Fruit fly (Drosophila melanogaster) whole organism, embryonic: ENCODE measurements around the gene Rchy1.

Source experiments
- Antp ChIP-seq: fragments of 200-800 bp; sonication (Bioruptor generic); optimal IDR thresholded peaks from 3 replicates; lab custom pipeline; 2016; ENCODE audit warnings: missing biosample characterization, missing genetic modification characterization
- CG12104 ChIP-seq: fragments of 200-800 bp; sonication (Bioruptor generic); optimal IDR thresholded peaks from 3 replicates; lab custom pipeline; 2016; ENCODE audit warnings: missing biosample characterization, missing genetic modification characterization
- CG12155 ChIP-seq: fragments of 200-800 bp; sonication (Bioruptor generic); optimal IDR thresholded peaks from 3 replicates; lab custom pipeline; 2016; ENCODE audit warnings: missing biosample characterization, missing genetic modification characterization
- CG13894 ChIP-seq: fragments of 200-800 bp; sonication (Bioruptor generic); optimal IDR thresholded peaks from 3 replicates; lab custom pipeline; 2018; ENCODE audit warnings: missing biosample characterization, mild to moderate bottlenecking, missing genetic modification characterization, moderate library complexity
- CG14860 ChIP-seq: fragments of 200-800 bp; sonication (Bioruptor generic); IDR thresholded peaks from 3 replicates; pipeline ENCODE4 v1.3.6; 2022; ENCODE audit warnings: missing biosample characterization, missing genetic modification characterization; ENCODE audit not compliant: partially characterized antibody
- CG17359 ChIP-seq: fragments of 200-800 bp; sonication (Bioruptor generic); optimal IDR thresholded peaks from 3 replicates; lab custom pipeline; 2018; ENCODE audit warnings: missing biosample characterization, mild to moderate bottlenecking, missing genetic modification characterization, moderate library complexity
- CG30403 ChIP-seq: fragments of 200-800 bp; sonication (Bioruptor generic); optimal IDR thresholded peaks from 3 replicates; lab custom pipeline; 2016; ENCODE audit warnings: missing biosample characterization, missing genetic modification characterization
- CG3065 ChIP-seq: fragments of 200-800 bp; sonication (Bioruptor generic); optimal IDR thresholded peaks from 2 replicates; lab custom pipeline; 2016; ENCODE audit warnings: missing biosample characterization, missing genetic modification characterization
- CG34376 ChIP-seq: fragments of 200-800 bp; sonication (Bioruptor generic); optimal IDR thresholded peaks from 2 replicates; lab custom pipeline; 2018; ENCODE audit warnings: missing biosample characterization, mild to moderate bottlenecking, missing genetic modification characterization
- CG34422 ChIP-seq: fragments of 200-800 bp; sonication (Bioruptor generic); IDR thresholded peaks from 3 replicates; pipeline ENCODE4 v1.3.6; 2022; ENCODE audit warnings: missing biosample characterization, missing genetic modification characterization
- CG3726 ChIP-seq: fragments of 200-800 bp; sonication (Bioruptor generic); IDR thresholded peaks from 3 replicates; pipeline ENCODE4, ENCODE4 v1.3.6; 2022; ENCODE audit warnings: missing biosample characterization, missing genetic modification characterization
- CG3847 ChIP-seq: fragments of 200-800 bp; sonication (Bioruptor generic); IDR thresholded peaks from 2 replicates; pipeline ENCODE4 v1.3.6; 2022; ENCODE audit warnings: missing biosample characterization, missing genetic modification characterization
- CG4282 ChIP-seq: fragments of 200-800 bp; sonication (Bioruptor generic); optimal IDR thresholded peaks from 2 replicates; lab custom pipeline; 2016; ENCODE audit warnings: missing biosample characterization, missing genetic modification characterization
- CG4360 ChIP-seq: fragments of 200-800 bp; sonication (Bioruptor generic); IDR thresholded peaks from 2 replicates; pipeline ENCODE4 v1.3.6; 2022; ENCODE audit warnings: missing biosample characterization, missing genetic modification characterization
- CG4424 ChIP-seq: fragments of 200-800 bp; sonication (Bioruptor generic); optimal IDR thresholded peaks from 3 replicates; lab custom pipeline; 2016; ENCODE audit warnings: missing biosample characterization, missing genetic modification characterization
- CG6254 ChIP-seq: fragments of 200-800 bp; sonication (Bioruptor generic); optimal IDR thresholded peaks from 3 replicates; lab custom pipeline; 2017; ENCODE audit warnings: mild to moderate bottlenecking, missing biosample characterization, missing genetic modification reagents, missing genetic modification characterization
- CG7271 ChIP-seq: fragments of 200-800 bp; sonication (Bioruptor generic); optimal IDR thresholded peaks from 2 replicates; lab custom pipeline; 2018; ENCODE audit warnings: missing biosample characterization, mild to moderate bottlenecking, missing genetic modification characterization, moderate library complexity
- CG7786 ChIP-seq: fragments of 200-800 bp; sonication (Bioruptor generic); optimal IDR thresholded peaks from 2 replicates; lab custom pipeline; 2016; ENCODE audit warnings: missing biosample characterization, missing genetic modification characterization
- CG7987 ChIP-seq: fragments of 200-800 bp; sonication (Bioruptor generic); optimal IDR thresholded peaks from 2 replicates; lab custom pipeline; 2018; ENCODE audit warnings: missing biosample characterization, mild to moderate bottlenecking, missing genetic modification characterization, moderate library complexity
- CHES-1-like ChIP-seq: fragments of 200-800 bp; sonication (Bioruptor generic); optimal IDR thresholded peaks from 2 replicates; lab custom pipeline; 2016; ENCODE audit warnings: missing biosample characterization, missing genetic modification characterization
- CrebB ChIP-seq: fragments of 200-800 bp; sonication (Bioruptor generic); optimal IDR thresholded peaks from 3 replicates; lab custom pipeline; 2018; ENCODE audit warnings: missing biosample characterization, mild to moderate bottlenecking, missing genetic modification characterization
- E2f2 ChIP-seq: fragments of 200-800 bp; sonication (Bioruptor generic); IDR thresholded peaks from 2 replicates; pipeline ENCODE4 v1.3.6; 2022; ENCODE audit warnings: missing biosample characterization, missing genetic modification characterization
- Fer3 ChIP-seq: fragments of 200-800 bp; sonication (Bioruptor generic); optimal IDR thresholded peaks from 2 replicates; lab custom pipeline; 2018; ENCODE audit warnings: missing biosample characterization, mild to moderate bottlenecking, missing genetic modification characterization, moderate library complexity
- HmgD ChIP-seq: fragments of 200-800 bp; sonication (Bioruptor generic); optimal IDR thresholded peaks from 3 replicates; lab custom pipeline; 2016; ENCODE audit warnings: missing biosample characterization, missing genetic modification characterization
- HmgZ ChIP-seq: fragments of 200-800 bp; sonication (Bioruptor generic); optimal IDR thresholded peaks from 2 replicates; lab custom pipeline; 2018; ENCODE audit warnings: missing biosample characterization, mild to moderate bottlenecking, missing genetic modification characterization
- MESR4 ChIP-seq: fragments of 200-800 bp; sonication (Bioruptor generic); optimal IDR thresholded peaks from 2 replicates; lab custom pipeline; 2018; ENCODE audit warnings: missing biosample characterization, mild to moderate bottlenecking, missing genetic modification characterization, moderate library complexity
- Oaz ChIP-seq: fragments of 200-800 bp; sonication (Bioruptor generic); IDR thresholded peaks from 2 replicates; pipeline ENCODE4 v1.3.6; 2022; ENCODE audit warnings: missing biosample characterization, missing genetic modification characterization
- Oli ChIP-seq: fragments of 200-800 bp; sonication (Bioruptor generic); optimal IDR thresholded peaks from 2 replicates; lab custom pipeline; 2018; ENCODE audit warnings: missing biosample characterization, mild to moderate bottlenecking, missing genetic modification characterization, moderate library complexity
- Vsx1 ChIP-seq: fragments of 200-800 bp; sonication (Bioruptor generic); optimal IDR thresholded peaks from 2 replicates; lab custom pipeline; 2017; ENCODE audit warnings: missing biosample characterization, mild to moderate bottlenecking, missing genetic modification characterization, missing genetic modification reagents
- aop ChIP-seq: fragments of 200-800 bp; sonication (Bioruptor generic); IDR thresholded peaks from 2 replicates; pipeline ENCODE4 v1.3.6; 2022; ENCODE audit warnings: missing biosample characterization, missing genetic modification characterization
- ap ChIP-seq: fragments of 200-800 bp; sonication (Bioruptor generic); IDR thresholded peaks from 2 replicates; pipeline ENCODE4 v1.3.6; 2022; ENCODE audit warnings: missing biosample characterization, missing genetic modification characterization
- ash1 ChIP-seq: fragments of 200-800 bp; sonication (Bioruptor generic); optimal IDR thresholded peaks from 2 replicates; lab custom pipeline; 2018; ENCODE audit warnings: missing biosample characterization, mild to moderate bottlenecking, missing genetic modification characterization
- cg ChIP-seq: fragments of 200-800 bp; sonication (Bioruptor generic); optimal IDR thresholded peaks from 3 replicates; lab custom pipeline; 2019; ENCODE audit warnings: missing biosample characterization, mild to moderate bottlenecking, missing genetic modification characterization, moderate library complexity
- ci ChIP-seq: fragments of 200-800 bp; sonication (Bioruptor generic); IDR thresholded peaks from 3 replicates; pipeline ENCODE4 v1.3.6; 2022; ENCODE audit warnings: missing biosample characterization, missing genetic modification characterization
- dm ChIP-seq: fragments of 200-800 bp; sonication (Bioruptor generic); optimal IDR thresholded peaks from 3 replicates; lab custom pipeline; 2016; ENCODE audit warnings: missing biosample characterization, missing genetic modification characterization
- exex ChIP-seq: fragments of 200-800 bp; sonication (Bioruptor generic); optimal IDR thresholded peaks from 4 replicates; lab custom pipeline; 2018; ENCODE audit warnings: missing biosample characterization, mild to moderate bottlenecking, missing genetic modification characterization, moderate library complexity
- fu2 ChIP-seq: fragments of 200-800 bp; sonication (Bioruptor generic); optimal IDR thresholded peaks from 2 replicates; lab custom pipeline; 2016; ENCODE audit warnings: missing biosample characterization, missing genetic modification characterization
- knrl ChIP-seq: fragments of 200-800 bp; sonication (Bioruptor generic); IDR thresholded peaks from 3 replicates; pipeline ENCODE4 v1.3.6; 2022; ENCODE audit warnings: missing biosample characterization, missing genetic modification characterization; ENCODE audit not compliant: partially characterized antibody
- lbe ChIP-seq: fragments of 200-800 bp; sonication (Bioruptor generic); optimal IDR thresholded peaks from 2 replicates; lab custom pipeline; 2016; ENCODE audit warnings: missing biosample characterization, mild to moderate bottlenecking, missing genetic modification characterization
- mam ChIP-seq: fragments of 200-800 bp; sonication (Bioruptor generic); optimal IDR thresholded peaks from 3 replicates; lab custom pipeline; 2016; ENCODE audit warnings: missing biosample characterization, missing genetic modification characterization
- nmo ChIP-seq: fragments of 200-800 bp; sonication (Bioruptor generic); optimal IDR thresholded peaks from 2 replicates; lab custom pipeline; 2018; ENCODE audit warnings: missing biosample characterization, mild to moderate bottlenecking, missing genetic modification characterization, moderate library complexity
- pan ChIP-seq, 4 experiments: fragments of >200 bp in 3 of 4; fragments of 200-800 bp in 1 of 4; sonication (Bioruptor generic) in 1 of 4; optimal IDR thresholded peaks in 3 of 4; IDR thresholded peaks in 1 of 4; 2 replicates each; pipeline versions ENCODE4 v1.3.6 to Lab custom; 2017 to 2022; ENCODE audit warnings: missing biosample characterization in 2 of 4, missing genetic modification characterization in 2 of 4, mixed read lengths in 1 of 4
- rib ChIP-seq: fragments of 200-800 bp; sonication (Bioruptor generic); IDR thresholded peaks from 2 replicates; pipeline ENCODE4 v1.3.6; 2022; ENCODE audit warnings: missing biosample characterization, missing genetic modification characterization
- sc ChIP-seq, 3 experiments: fragments of >200 bp in 2 of 3; fragments of 200-800 bp in 1 of 3; sonication (Bioruptor generic) in 1 of 3; optimal IDR thresholded peaks; 2 replicates in 2 of 3; 3 replicates in 1 of 3; lab custom pipeline; 2017; ENCODE audit warnings: mild to moderate bottlenecking in 1 of 3, missing biosample characterization in 1 of 3, missing genetic modification characterization in 1 of 3, missing genetic modification reagents in 1 of 3
- slou ChIP-seq: fragments of 200-800 bp; sonication (Bioruptor generic); optimal IDR thresholded peaks from 3 replicates; lab custom pipeline; 2016; ENCODE audit warnings: missing biosample characterization, missing genetic modification characterization
- so ChIP-seq: fragments of 200-800 bp; sonication (Bioruptor generic); IDR thresholded peaks from 3 replicates; pipeline ENCODE4 v1.3.6; 2022; ENCODE audit warnings: missing biosample characterization, missing genetic modification characterization
- tgo ChIP-seq: fragments of 200-800 bp; sonication (Bioruptor generic); IDR thresholded peaks from 3 replicates; pipeline ENCODE4 v1.3.6; 2022; ENCODE audit warnings: missing biosample characterization, missing genetic modification characterization

Rchy1 gene

dm6 chr2L:6473076-6474037 lies 7.9 kb upstream of the Rchy1 start, which contains the start of gene mmy (continued):
- peak; percentile 57 for TF ChIP-seq Antp (GFP tag; lab: Kevin White, UChicago)
- TF ChIP-seq dm = peak; percentile 34
- peak; percentile 43 for TF ChIP-seq CG13894
- TF ChIP-seq HmgD (GFP tag; lab: Kevin White, UChicago) = peak; percentile 69
- TF ChIP-seq CG4360 (GFP tag; lab: Robert Waterston, UW) = peak; percentile 82
- TF ChIP-seq knrl (GFP tag; lab: Robert Waterston, UW) = no peak; the same call in 2 of the 3 replicates
- peak; percentile 98 for TF ChIP-seq cg
- TF ChIP-seq Oaz (GFP tag; lab: Robert Waterston, UW) = no peak
- TF ChIP-seq CG34422 (GFP tag; lab: Robert Waterston, UW) = peak; percentile 64
- peak; percentile 66 for TF ChIP-seq Fer3
- peak; percentile 57; the same call in 2 of the 3 replicates for TF ChIP-seq tgo (GFP tag; lab: Robert Waterston, UW)
- TF ChIP-seq CHES-1-like (GFP tag; lab: Kevin White, UChicago) = peak; percentile 79
- TF ChIP-seq CrebB (tag; lab: Kevin White, UChicago) = peak; percentile 12
- no peak for TF ChIP-seq sc (optimal IDR thresholded peaks at IDR 0.05; lab: Kevin White, UChicago)
- no peak for TF ChIP-seq sc (GFP tag; optimal IDR thresholded peaks at IDR 0.05; lab: Kevin White, UChicago)
- TF ChIP-seq CG17359 = peak; percentile 56
- peak; percentile 50; the same call in 2 of the 3 replicates for TF ChIP-seq so (GFP tag; lab: Robert Waterston, UW)
- TF ChIP-seq slou (GFP tag; lab: Kevin White, UChicago) = no peak
- peak; percentile 23 for TF ChIP-seq CG7786 (GFP tag; lab: Kevin White, UChicago)
- TF ChIP-seq CG4424 (GFP tag; lab: Kevin White, UChicago) = peak; percentile 23
- peak; percentile 5 for TF ChIP-seq fu2 (GFP tag; lab: Kevin White, UChicago)
- peak; percentile 52 for TF ChIP-seq CG30403 (GFP tag; lab: Kevin White, UChicago)
- peak; percentile 45; the same call in 1 of the 2 replicates for TF ChIP-seq E2f2 (GFP tag; lab: Robert Waterston, UW)
- TF ChIP-seq lbe (GFP tag; lab: Kevin White, UChicago) = peak; percentile 57
- TF ChIP-seq ash1 (GFP tag; lab: Kevin White, UChicago) = no peak
- peak; percentile 73 for TF ChIP-seq exex
- TF ChIP-seq ci (GFP tag; lab: Robert Waterston, UW) = peak; percentile 62; the same call in 1 of the 3 replicates
- TF ChIP-seq rib (GFP tag; lab: Robert Waterston, UW) = peak; percentile 39; the same call in 1 of the 2 replicates
- peak; percentile 50 for TF ChIP-seq CG12104
- TF ChIP-seq CG4282 (GFP tag; lab: Kevin White, UChicago) = peak; percentile 8
- TF ChIP-seq CG6254 (GFP tag; lab: Kevin White, UChicago) = peak; percentile 99
- TF ChIP-seq CG34376 (GFP tag; lab: Kevin White, UChicago) = peak; percentile 98
- peak; percentile 36 for TF ChIP-seq CG3065
- peak; percentile 78 for TF ChIP-seq nmo (GFP tag; lab: Kevin White, UChicago)
- TF ChIP-seq aop (GFP tag; lab: Robert Waterston, UW) = peak; percentile 84
- peak; percentile 71 for TF ChIP-seq Oli (tag; lab: Kevin White, UChicago)
- TF ChIP-seq mam = peak; percentile 19
- no peak for TF ChIP-seq CG3726 (GFP tag; lab: Robert Waterston, UW)
- peak; percentile 41; the same call in 2 of the 3 replicates for TF ChIP-seq CG14860 (GFP tag; lab: Robert Waterston, UW)
- peak; percentile 12 for TF ChIP-seq HmgZ
- no peak for TF ChIP-seq ap (GFP tag; lab: Robert Waterston, UW)
- no peak for TF ChIP-seq Vsx1 (GFP tag; lab: Kevin White, UChicago)
- no peak for TF ChIP-seq pan (optimal IDR thresholded peaks at IDR 0.05; lab: Kevin White, UChicago)
- peak in 1 of 2 experiments; percentile 30 for TF ChIP-seq pan (GFP tag; optimal IDR thresholded peaks at IDR 0.05 in 1 of 2, IDR thresholded peaks at IDR 0.05 in 1 of 2)
- TF ChIP-seq CG7987 (GFP tag; lab: Kevin White, UChicago) = peak; percentile 37
- TF ChIP-seq CG7271 (tag; lab: Kevin White, UChicago) = peak; percentile 32
- TF ChIP-seq CG3847 = 0 out of 2 replicates have a peak, but pooled peaks have one; percentile 13
- TF ChIP-seq CG12155 (GFP tag; lab: Kevin White, UChicago) = peak; percentile 36
- peak; percentile 97 for TF ChIP-seq MESR4
